Worm (Caenorhabditis elegans) whole organism, L3 larva: ENCODE measurements around the gene srsx-11.
A peak's percentile ranks its signal among the peaks of the same experiment; 100 is the strongest.

ENCODE experiments used
- aly-2 ChIP-seq: fragments of 150-350 bp; optimal IDR thresholded peaks from 2 replicates; lab custom pipeline; 2014; ENCODE audit warnings: missing biosample characterization, missing genetic modification characterization
- ama-1 ChIP-seq: fragments of 150-350 bp; optimal IDR thresholded peaks from 2 replicates; lab custom pipeline; 2018
- ceh-16 ChIP-seq: sonication (generic microtip); optimal IDR thresholded peaks from 2 replicates; lab custom pipeline; 2017; ENCODE audit warnings: missing biosample characterization, missing genetic modification characterization
- ceh-28 ChIP-seq: fragments of 150-350 bp; optimal IDR thresholded peaks from 2 replicates; lab custom pipeline; 2014; ENCODE audit warnings: missing biosample characterization, missing genetic modification reagents, missing genetic modification characterization
- ceh-82 ChIP-seq: fragments of 150-350 bp; optimal IDR thresholded peaks from 2 replicates; lab custom pipeline; 2014; ENCODE audit warnings: missing biosample characterization, missing genetic modification characterization
- ceh-9 ChIP-seq: sonication (generic microtip); optimal IDR thresholded peaks from 2 replicates; lab custom pipeline; 2018; ENCODE audit warnings: missing biosample characterization, missing genetic modification characterization
- daf-12 ChIP-seq: fragments of 150-350 bp; optimal IDR thresholded peaks from 2 replicates; lab custom pipeline; 2014; ENCODE audit warnings: missing biosample characterization, missing genetic modification reagents, missing genetic modification characterization
- egl-27 ChIP-seq: sonication (generic microtip); optimal IDR thresholded peaks from 4 replicates; lab custom pipeline; 2017; ENCODE audit warnings: missing biosample characterization, missing genetic modification reagents, missing genetic modification characterization
- egl-5 ChIP-seq: fragments of 150-350 bp; optimal IDR thresholded peaks from 2 replicates; lab custom pipeline; 2017; ENCODE audit warnings: missing biosample characterization, missing genetic modification reagents, missing genetic modification characterization, inconsistent platforms
- elt-2 ChIP-seq: sonication (generic microtip); optimal IDR thresholded peaks from 2 replicates; lab custom pipeline; 2016; ENCODE audit warnings: missing genetic modification reagents, mild to moderate bottlenecking, missing genetic modification characterization, missing compliant biosample characterization
- elt-3 ChIP-seq, 3 experiments: fragments of 150-350 bp in 1 of 3; sonication (generic microtip) in 2 of 3; optimal IDR thresholded peaks; 2 replicates in 2 of 3; 4 replicates in 1 of 3; lab custom pipeline; 2014 to 2017; ENCODE audit warnings: missing biosample characterization in 3 of 3, missing genetic modification characterization in 3 of 3
- eor-1 ChIP-seq, 2 experiments: fragments of 150-350 bp; optimal IDR thresholded peaks; 2 replicates each; lab custom pipeline; 2014 to 2018; ENCODE audit warnings: missing biosample characterization in 2 of 2, missing genetic modification characterization in 2 of 2
- fkh-10 ChIP-seq: sonication (generic microtip); optimal IDR thresholded peaks from 2 replicates; lab custom pipeline; 2017; ENCODE audit warnings: missing biosample characterization, missing genetic modification reagents, missing genetic modification characterization
- fos-1 ChIP-seq: fragments of 150-350 bp; optimal IDR thresholded peaks from 2 replicates; lab custom pipeline; 2014; ENCODE audit warnings: missing biosample characterization, missing genetic modification characterization
- hmg-11 ChIP-seq: sonication (generic microtip); optimal IDR thresholded peaks from 2 replicates; lab custom pipeline; 2016; ENCODE audit warnings: missing genetic modification characterization, missing compliant biosample characterization
- jun-1 ChIP-seq: fragments of 150-350 bp; optimal IDR thresholded peaks from 2 replicates; lab custom pipeline; 2014; ENCODE audit warnings: missing biosample characterization, missing genetic modification reagents, missing genetic modification characterization
- lin-15B ChIP-seq: fragments of 150-350 bp; optimal IDR thresholded peaks from 2 replicates; lab custom pipeline; 2014; ENCODE audit warnings: missing biosample characterization, missing genetic modification characterization
- lin-39 ChIP-seq: fragments of 150-350 bp; optimal IDR thresholded peaks from 2 replicates; lab custom pipeline; 2018; ENCODE audit warnings: missing biosample characterization, missing genetic modification reagents, missing genetic modification characterization
- lsy-12 ChIP-seq: sonication (generic microtip); optimal IDR thresholded peaks from 2 replicates; lab custom pipeline; 2016; ENCODE audit warnings: mild to moderate bottlenecking, missing genetic modification characterization, missing compliant biosample characterization
- mdl-1 ChIP-seq: fragments of 150-350 bp; optimal IDR thresholded peaks from 2 replicates; lab custom pipeline; 2014; ENCODE audit warnings: missing biosample characterization, missing genetic modification characterization
- nhr-11 ChIP-seq: fragments of 150-350 bp; optimal IDR thresholded peaks from 2 replicates; lab custom pipeline; 2014; ENCODE audit warnings: missing biosample characterization, missing genetic modification characterization
- nhr-23 ChIP-seq: fragments of 150-350 bp; optimal IDR thresholded peaks from 2 replicates; lab custom pipeline; 2014; ENCODE audit warnings: missing biosample characterization, missing genetic modification reagents, missing genetic modification characterization
- nhr-237 ChIP-seq: fragments of 150-350 bp; optimal IDR thresholded peaks from 2 replicates; lab custom pipeline; 2014; ENCODE audit warnings: missing biosample characterization, missing genetic modification characterization
- nhr-25 ChIP-seq: sonication (generic microtip); optimal IDR thresholded peaks from 2 replicates; lab custom pipeline; 2017; ENCODE audit warnings: missing biosample characterization, missing genetic modification characterization
- nhr-28 ChIP-seq: fragments of 150-350 bp; optimal IDR thresholded peaks from 2 replicates; lab custom pipeline; 2014; ENCODE audit warnings: missing biosample characterization, missing genetic modification characterization
- nhr-43 ChIP-seq: sonication (generic microtip); optimal IDR thresholded peaks from 2 replicates; lab custom pipeline; 2016; ENCODE audit warnings: mild to moderate bottlenecking, missing genetic modification characterization, missing compliant biosample characterization; ENCODE audit not compliant: poor library complexity, severe bottlenecking
- nhr-67 ChIP-seq: fragments of 150-350 bp; optimal IDR thresholded peaks from 2 replicates; lab custom pipeline; 2014; ENCODE audit warnings: missing biosample characterization, missing genetic modification characterization
- nhr-76 ChIP-seq: fragments of 150-350 bp; sonication (generic microtip); optimal IDR thresholded peaks from 5 replicates; lab custom pipeline; 2014; ENCODE audit warnings: missing biosample characterization, missing genetic modification characterization
- nhr-77 ChIP-seq: fragments of 150-350 bp; optimal IDR thresholded peaks from 2 replicates; lab custom pipeline; 2014; ENCODE audit warnings: missing biosample characterization, missing genetic modification characterization
- pha-4 ChIP-seq: fragments of 150-350 bp; optimal IDR thresholded peaks from 2 replicates; lab custom pipeline; 2014; ENCODE audit warnings: missing biosample characterization, missing genetic modification reagents, missing genetic modification characterization
- pqm-1 ChIP-seq: fragments of 150-350 bp; optimal IDR thresholded peaks from 2 replicates; lab custom pipeline; 2017; ENCODE audit warnings: missing biosample characterization, missing genetic modification characterization, inconsistent platforms
- sea-2 ChIP-seq: fragments of 150-350 bp; sonication (generic microtip); optimal IDR thresholded peaks from 4 replicates; lab custom pipeline; 2014; ENCODE audit warnings: missing biosample characterization, missing genetic modification reagents, missing genetic modification characterization
- skn-1 ChIP-seq: fragments of 150-350 bp; optimal IDR thresholded peaks from 2 replicates; lab custom pipeline; 2014; ENCODE audit warnings: missing biosample characterization, missing genetic modification characterization
- snpc-4 ChIP-seq: fragments of 150-350 bp; optimal IDR thresholded peaks from 2 replicates; lab custom pipeline; 2014; ENCODE audit warnings: missing biosample characterization, missing genetic modification characterization
- unc-62 ChIP-seq: fragments of 150-350 bp; sonication (generic microtip); optimal IDR thresholded peaks from 4 replicates; lab custom pipeline; 2014; ENCODE audit warnings: missing biosample characterization, missing genetic modification reagents, missing genetic modification characterization
- zag-1 ChIP-seq: fragments of 150-350 bp; optimal IDR thresholded peaks from 2 replicates; lab custom pipeline; 2014; ENCODE audit warnings: missing biosample characterization, missing genetic modification characterization

The srsx-11 gene

DNA sequence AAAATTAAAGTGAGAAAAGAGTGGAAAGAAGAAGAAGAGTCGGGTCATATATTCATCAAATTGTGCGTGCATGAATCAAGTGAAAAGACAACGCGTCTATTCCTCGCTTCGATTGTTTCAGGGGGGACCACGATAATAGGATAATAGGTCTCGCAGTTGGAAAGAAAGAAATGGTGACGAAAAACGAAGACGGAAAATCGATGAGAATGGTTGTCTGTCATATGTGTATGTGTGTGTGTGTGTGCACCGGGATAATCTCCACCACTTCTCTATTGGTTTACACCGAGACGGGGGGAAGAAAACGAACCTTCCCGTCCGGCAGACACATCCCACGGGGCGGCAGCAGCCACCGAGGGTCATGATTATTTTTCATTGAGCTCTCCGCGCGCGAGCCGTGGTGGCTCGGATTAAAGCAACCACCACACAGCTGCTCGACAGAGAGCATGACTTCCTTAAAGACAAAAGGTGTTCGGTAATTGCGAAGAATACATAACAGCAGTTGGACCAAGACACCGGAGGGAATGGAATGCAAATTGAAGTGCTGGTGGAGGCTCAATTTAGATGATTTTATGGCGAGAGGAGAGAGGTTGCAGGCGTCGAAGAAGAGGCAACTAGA is 14.8 kb downstream of the srsx-11 start:
- TF ChIP-seq ama-1 = peak; percentile 57
- no peak for TF ChIP-seq hmg-11 (tag; lab: Kevin White, UChicago)

ce11 chrV:4963606-4964005 is 15.4 kb downstream of the srsx-11 start:
- TF ChIP-seq aly-2 (tag; lab: Kevin White, UChicago) (no peak), nhr-76 (no peak), unc-62 (GFP tag; lab: Kevin White, UChicago) (no peak), nhr-28 (no peak), nhr-25 (tag; lab: Kevin White, UChicago) (no peak), ceh-28 (no peak), hmg-11 (tag; lab: Kevin White, UChicago) (no peak), fkh-10 (GFP tag; lab: Kevin White, UChicago) (no peak), snpc-4 (tag; lab: Kevin White, UChicago) (no peak)

- TF ChIP-seq egl-5 (tag; lab: Kevin White, UChicago) (peak; percentile 75), sea-2 (no peak), fkh-10 (GFP tag; lab: Kevin White, UChicago) (no peak), nhr-25 (tag; lab: Kevin White, UChicago) (no peak), ceh-16 (tag; lab: Kevin White, UChicago) (no peak), ceh-9 (no peak), lsy-12 (tag; lab: Kevin White, UChicago) (no peak), ama-1 (no peak), lin-39 (tag; lab: Kevin White, UChicago) (peak; percentile 11), nhr-237 (no peak), mdl-1 (tag; lab: Kevin White, UChicago) (no peak), elt-2 (no peak), nhr-43 (no peak), unc-62 (GFP tag; lab: Kevin White, UChicago) (no peak), nhr-67 (no peak), pha-4 (tag; lab: Kevin White, UChicago) (peak; percentile 32), ceh-28 (no peak), hmg-11 (tag; lab: Kevin White, UChicago) (peak; percentile 5), nhr-11 (tag; lab: Kevin White, UChicago) (no peak), daf-12 (no peak)
Measured at ce11 chrV:4962968-4963367, 16.0 kb downstream of the srsx-11 start, which contains the start of gene tam-1. Gene tam-1, minus strand, starts transcription at chrV:4963102.

DNA sequence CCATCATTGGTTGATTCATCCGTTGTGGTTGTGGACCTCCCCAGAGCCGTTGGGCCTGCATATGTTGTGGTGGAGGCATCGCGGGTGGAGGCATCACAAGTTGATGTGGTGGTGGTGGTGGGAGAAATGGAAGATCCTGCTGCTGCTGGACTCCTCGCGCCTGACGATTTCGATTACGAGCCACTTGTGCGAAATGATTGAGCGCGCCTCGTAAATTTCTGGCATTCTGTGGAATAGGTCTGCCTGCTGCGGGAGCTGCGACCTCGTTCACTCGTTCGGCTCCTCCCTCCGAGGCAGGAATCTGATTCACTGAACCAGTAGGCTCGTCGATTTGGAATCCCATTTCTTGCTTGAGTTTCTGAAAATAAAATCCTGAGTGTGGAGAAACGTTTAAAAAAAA is 18.3 kb downstream of the srsx-11 start:
- TF ChIP-seq daf-12 = no peak
- no peak for TF ChIP-seq nhr-76
- TF ChIP-seq eor-1 (tag; optimal IDR thresholded peaks at IDR 0.05; lab: Kevin White, UChicago) = no peak
- TF ChIP-seq ceh-28 = no peak
- TF ChIP-seq skn-1 = no peak
- no peak for TF ChIP-seq nhr-77
- TF ChIP-seq aly-2 (tag; lab: Kevin White, UChicago) = no peak
- no peak for TF ChIP-seq pqm-1 (tag; lab: Kevin White, UChicago)
- no peak for TF ChIP-seq jun-1 (tag; lab: Kevin White, UChicago)
- no peak for TF ChIP-seq nhr-23 (tag; lab: Kevin White, UChicago)
- TF ChIP-seq ceh-9 = no peak
- TF ChIP-seq pha-4 (tag; lab: Kevin White, UChicago) = no peak
- no peak for TF ChIP-seq snpc-4 (tag; lab: Kevin White, UChicago)
- TF ChIP-seq fos-1 (tag; lab: Kevin White, UChicago) = no peak
- TF ChIP-seq zag-1 = no peak
- TF ChIP-seq ceh-82 (tag; lab: Kevin White, UChicago) = no peak
- TF ChIP-seq nhr-43 = no peak

DNA sequence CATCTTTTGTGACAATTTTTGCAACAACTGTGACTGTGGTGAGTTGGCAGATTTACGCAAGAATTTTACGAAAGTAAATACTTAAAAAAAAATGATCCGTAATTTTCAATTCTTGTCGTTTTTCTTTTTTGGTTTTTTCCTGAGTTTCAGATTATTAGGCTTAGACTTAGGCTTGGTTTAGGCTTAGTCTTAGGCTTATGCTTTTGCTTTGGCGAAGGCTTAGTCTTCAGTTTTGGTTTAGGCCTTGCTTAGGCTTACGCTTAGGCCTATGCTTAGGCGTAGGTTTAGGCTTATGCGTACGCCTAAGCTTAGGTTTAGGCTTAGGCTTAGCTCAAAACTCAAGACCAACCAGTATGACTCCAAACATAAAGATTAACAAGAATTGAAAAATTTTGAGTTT is 21.3 kb downstream of the srsx-11 start:
- TF ChIP-seq sea-2 (no peak), nhr-11 (tag; lab: Kevin White, UChicago) (no peak), egl-27 (tag; lab: Kevin White, UChicago) (no peak), elt-3 (tag; optimal IDR thresholded peaks at IDR 0.05; lab: Kevin White, UChicago) (no peak), nhr-237 (no peak), ama-1 (no peak), nhr-28 (no peak), ceh-9 (no peak), pha-4 (tag; lab: Kevin White, UChicago) (no peak), lin-15B (tag; lab: Kevin White, UChicago) (no peak), ceh-16 (tag; lab: Kevin White, UChicago) (no peak), skn-1 (no peak), lsy-12 (tag; lab: Kevin White, UChicago) (no peak)
